Worm (Caenorhabditis elegans): Measurements from ENCODE around the gene T24B8.7.

The T24B8.7 gene

ce11 chrII:9083093-9083492, 29.6 kb upstream of the T24B8.7 start, which contains the start of gene sysm-1:
sysm-1 (minus strand) TSS chrII:9083193.
- no peak for TF ChIP-seq med-1 (GFP tag; optimal IDR thresholded peaks at IDR 0.05; ENCODE audit: insufficient read depth)
- no peak for TF ChIP-seq ztf-29 (GFP tag; IDR thresholded peaks at IDR 0.05)
- no peak for TF ChIP-seq flt-1 (GFP tag; IDR thresholded peaks at IDR 0.05)
- no peak for TF ChIP-seq ref-1 (GFP tag; conservative IDR thresholded peaks at IDR 0.05)
- TF ChIP-seq cog-1 (tag; optimal IDR thresholded peaks at IDR 0.05), result no peak
- no peak for TF ChIP-seq klf-2 (GFP tag; conservative IDR thresholded peaks at IDR 0.05)

- no peak for TF ChIP-seq klf-2 (GFP tag; conservative IDR thresholded peaks at IDR 0.05)
- no peak for TF ChIP-seq T22C8.4 (GFP tag; IDR thresholded peaks at IDR 0.05)
- no peak for TF ChIP-seq tab-1 (GFP tag; IDR thresholded peaks at IDR 0.05)
- no peak for TF ChIP-seq cog-1 (tag; optimal IDR thresholded peaks at IDR 0.05)
- no peak for TF ChIP-seq med-1 (GFP tag; optimal IDR thresholded peaks at IDR 0.05; ENCODE audit: insufficient read depth)
- TF ChIP-seq ztf-29 (GFP tag; IDR thresholded peaks at IDR 0.05), result no peak
- TF ChIP-seq flt-1 (GFP tag; IDR thresholded peaks at IDR 0.05), result no peak
- TF ChIP-seq ztf-23 (GFP tag; IDR thresholded peaks at IDR 0.05), result no peak
- no peak for TF ChIP-seq ref-1 (GFP tag; conservative IDR thresholded peaks at IDR 0.05)
These were observed 24.9 kb upstream of the T24B8.7 start for ce11 chrII:9078351-9078750.

- no peak for TF ChIP-seq tab-1 (GFP tag; IDR thresholded peaks at IDR 0.05)
- no peak for TF ChIP-seq flt-1 (GFP tag; IDR thresholded peaks at IDR 0.05)
- TF ChIP-seq ztf-23 (GFP tag; IDR thresholded peaks at IDR 0.05), result no peak
- TF ChIP-seq klf-2 (GFP tag; conservative IDR thresholded peaks at IDR 0.05), result no peak
- no peak for TF ChIP-seq T22C8.4 (GFP tag; IDR thresholded peaks at IDR 0.05)
- TF ChIP-seq cog-1 (tag; optimal IDR thresholded peaks at IDR 0.05), result no peak
- no peak for TF ChIP-seq ztf-29 (GFP tag; IDR thresholded peaks at IDR 0.05)
- no peak for TF ChIP-seq med-1 (GFP tag; optimal IDR thresholded peaks at IDR 0.05; ENCODE audit: insufficient read depth)
These were observed 22.8 kb upstream of the T24B8.7 start for ce11 chrII:9076098-9076879.

- no peak for TF ChIP-seq ref-1 (GFP tag; conservative IDR thresholded peaks at IDR 0.05)
- no peak for TF ChIP-seq cog-1 (tag; optimal IDR thresholded peaks at IDR 0.05)
- TF ChIP-seq ztf-29 (GFP tag; IDR thresholded peaks at IDR 0.05), result no peak
- no peak for TF ChIP-seq tab-1 (GFP tag; IDR thresholded peaks at IDR 0.05)
- TF ChIP-seq med-1 (GFP tag; optimal IDR thresholded peaks at IDR 0.05; ENCODE audit: insufficient read depth), result no peak
- TF ChIP-seq ztf-23 (GFP tag; IDR thresholded peaks at IDR 0.05), result no peak
- no peak for TF ChIP-seq klf-2 (GFP tag; conservative IDR thresholded peaks at IDR 0.05)
- TF ChIP-seq T22C8.4 (GFP tag; IDR thresholded peaks at IDR 0.05), result no peak
- no peak for TF ChIP-seq flt-1 (GFP tag; IDR thresholded peaks at IDR 0.05)
These were observed 21.0 kb upstream of the T24B8.7 start for ce11 chrII:9074492-9074891.

ce11 chrII:9072769-9073168, 19.3 kb upstream of the T24B8.7 start:
- TF ChIP-seq tab-1 (GFP tag; IDR thresholded peaks at IDR 0.05) (no peak), med-1 (GFP tag; optimal IDR thresholded peaks at IDR 0.05; ENCODE audit: insufficient read depth) (no peak), ztf-23 (GFP tag; IDR thresholded peaks at IDR 0.05) (no peak), T22C8.4 (GFP tag; IDR thresholded peaks at IDR 0.05) (no peak), ref-1 (GFP tag; conservative IDR thresholded peaks at IDR 0.05) (no peak), cog-1 (tag; optimal IDR thresholded peaks at IDR 0.05) (no peak), ztf-29 (GFP tag; IDR thresholded peaks at IDR 0.05) (no peak), flt-1 (GFP tag; IDR thresholded peaks at IDR 0.05) (no peak), klf-2 (GFP tag; conservative IDR thresholded peaks at IDR 0.05) (no peak)

- TF ChIP-seq klf-2 (GFP tag; conservative IDR thresholded peaks at IDR 0.05), result no peak
- no peak for TF ChIP-seq ztf-23 (GFP tag; IDR thresholded peaks at IDR 0.05)
- TF ChIP-seq ztf-29 (GFP tag; IDR thresholded peaks at IDR 0.05), result no peak
- TF ChIP-seq cog-1 (tag; optimal IDR thresholded peaks at IDR 0.05), result no peak
These were observed 17.3 kb upstream of the T24B8.7 start, which contains the start of gene T24B8.4 for ce11 chrII:9070740-9071139. T24B8.4 (minus strand) TSS chrII:9070840.

ce11 chrII:9069836-9070235, 16.4 kb upstream of the T24B8.7 start:
- TF ChIP-seq T22C8.4 (GFP tag; IDR thresholded peaks at IDR 0.05), result no peak
- TF ChIP-seq flt-1 (GFP tag; IDR thresholded peaks at IDR 0.05), result no peak
- no peak for TF ChIP-seq ref-1 (GFP tag; conservative IDR thresholded peaks at IDR 0.05)
- no peak for TF ChIP-seq cog-1 (tag; optimal IDR thresholded peaks at IDR 0.05)
- no peak for TF ChIP-seq klf-2 (GFP tag; conservative IDR thresholded peaks at IDR 0.05)

ce11 chrII:9064437-9064836, 11.0 kb upstream of the T24B8.7 start:
- TF ChIP-seq cog-1 (tag; optimal IDR thresholded peaks at IDR 0.05), result no peak
- TF ChIP-seq flt-1 (GFP tag; IDR thresholded peaks at IDR 0.05), result no peak

ce11 chrII:9063350-9063749, 9.9 kb upstream of the T24B8.7 start:
- no peak for TF ChIP-seq klf-2 (GFP tag; conservative IDR thresholded peaks at IDR 0.05)
- TF ChIP-seq ref-1 (GFP tag; conservative IDR thresholded peaks at IDR 0.05), result no peak
- TF ChIP-seq ztf-23 (GFP tag; IDR thresholded peaks at IDR 0.05), result no peak
- TF ChIP-seq flt-1 (GFP tag; IDR thresholded peaks at IDR 0.05), result no peak
- no peak for TF ChIP-seq ztf-29 (GFP tag; IDR thresholded peaks at IDR 0.05)
- TF ChIP-seq T22C8.4 (GFP tag; IDR thresholded peaks at IDR 0.05), result no peak
- no peak for TF ChIP-seq med-1 (GFP tag; optimal IDR thresholded peaks at IDR 0.05; ENCODE audit: insufficient read depth)
- no peak for TF ChIP-seq tab-1 (GFP tag; IDR thresholded peaks at IDR 0.05)
- no peak for TF ChIP-seq cog-1 (tag; optimal IDR thresholded peaks at IDR 0.05)

- TF ChIP-seq tab-1 (GFP tag; IDR thresholded peaks at IDR 0.05), result no peak
- no peak for TF ChIP-seq med-1 (GFP tag; optimal IDR thresholded peaks at IDR 0.05; ENCODE audit: insufficient read depth)
- no peak for TF ChIP-seq ztf-23 (GFP tag; IDR thresholded peaks at IDR 0.05)
- TF ChIP-seq klf-2 (GFP tag; conservative IDR thresholded peaks at IDR 0.05), result no peak
- TF ChIP-seq ztf-29 (GFP tag; IDR thresholded peaks at IDR 0.05), result no peak
- no peak for TF ChIP-seq ref-1 (GFP tag; conservative IDR thresholded peaks at IDR 0.05)
- no peak for TF ChIP-seq cog-1 (tag; optimal IDR thresholded peaks at IDR 0.05)
- no peak for TF ChIP-seq flt-1 (GFP tag; IDR thresholded peaks at IDR 0.05)
- no peak for TF ChIP-seq T22C8.4 (GFP tag; IDR thresholded peaks at IDR 0.05)
These were observed 8.9 kb upstream of the T24B8.7 start for ce11 chrII:9062261-9062948.
